Worm (Caenorhabditis elegans) whole organism, L3 larva: ENCODE data around the gene srh-186.

ENCODE experiments used
- aly-2 ChIP-seq: fragments of 150-350 bp; optimal IDR thresholded peaks from 2 replicates; lab custom pipeline; 2014; ENCODE audit warnings: missing biosample characterization, missing genetic modification characterization
- mml-1 ChIP-seq: fragments of 150-350 bp; sonication (generic microtip); optimal IDR thresholded peaks from 3 replicates; lab custom pipeline; 2014; ENCODE audit warnings: missing biosample characterization, missing genetic modification characterization
- nhr-25 ChIP-seq: sonication (generic microtip); optimal IDR thresholded peaks from 2 replicates; lab custom pipeline; 2017; ENCODE audit warnings: missing biosample characterization, missing genetic modification characterization
- unc-39 ChIP-seq: sonication (generic microtip); optimal IDR thresholded peaks from 4 replicates; lab custom pipeline; 2017; ENCODE audit warnings: missing biosample characterization, missing genetic modification characterization

ce11 chrV:15965114-15965513 lies 9.5 kb downstream of the srh-186 start, which contains the start of gene sri-2:
- TF ChIP-seq nhr-25 (tag; lab: Kevin White, UChicago) (no peak), mml-1 (no peak), aly-2 (no peak), unc-39 (tag; lab: Kevin White, UChicago) (no peak)
